Worm (Caenorhabditis elegans) whole organism, young adult: ENCODE results near the gene C03B1.1.

ENCODE experiments used
- ceh-58 ChIP-seq: fragments of 200-800 bp; sonication (Bioruptor generic); IDR thresholded peaks from 2 replicates; pipeline ENCODE4 v1.3.6; 2022; ENCODE audit warnings: missing genetic modification characterization, missing compliant biosample characterization
- unc-62 ChIP-seq: fragments of 150-350 bp; optimal IDR thresholded peaks from 2 replicates; lab custom pipeline; 2014; ENCODE audit warnings: missing biosample characterization, missing genetic modification reagents, missing genetic modification characterization

ce11 chrX:6416357-6417087, 42.0 kb downstream of the C03B1.1 start, which contains the start of gene T22E5.6:
- TF ChIP-seq ceh-58 (GFP tag; lab: Robert Waterston, UW) = no peak
- TF ChIP-seq unc-62 = no peak
